Fruit fly (Drosophila melanogaster) whole organism, embryonic: ENCODE data around the gene CG8509.

Source experiments
- Abd-B ChIP-seq: fragments of 200-800 bp; sonication (Bioruptor generic); optimal IDR thresholded peaks from 2 replicates; lab custom pipeline; 2018; ENCODE audit warnings: missing biosample characterization, mild to moderate bottlenecking, missing genetic modification characterization, moderate library complexity
- Atf3 ChIP-seq: fragments of 200-800 bp; sonication (Bioruptor generic); optimal IDR thresholded peaks from 3 replicates; lab custom pipeline; 2016; ENCODE audit warnings: missing biosample characterization, missing genetic modification characterization
- CG1024 ChIP-seq: fragments of 200-800 bp; sonication (Bioruptor generic); IDR thresholded peaks from 2 replicates; pipeline ENCODE4 v1.3.6; 2022; ENCODE audit warnings: missing biosample characterization, missing genetic modification characterization
- CG10274 ChIP-seq: fragments of 200-800 bp; sonication (Bioruptor generic); optimal IDR thresholded peaks from 3 replicates; lab custom pipeline; 2017; ENCODE audit warnings: missing biosample characterization, mild to moderate bottlenecking, missing genetic modification characterization
- CG11085 ChIP-seq: fragments of 200-800 bp; sonication (Bioruptor generic); IDR thresholded peaks from 2 replicates; pipeline ENCODE4 v1.3.6; 2022; ENCODE audit warnings: missing biosample characterization, missing genetic modification characterization
- CG15479 ChIP-seq: fragments of 200-800 bp; sonication (Bioruptor generic); optimal IDR thresholded peaks from 3 replicates; lab custom pipeline; 2019; ENCODE audit warnings: missing biosample characterization, mild to moderate bottlenecking, missing genetic modification characterization, moderate library complexity
- CG15601 ChIP-seq: fragments of 200-800 bp; sonication (Bioruptor generic); optimal IDR thresholded peaks from 3 replicates; lab custom pipeline; 2019; ENCODE audit warnings: missing biosample characterization, mild to moderate bottlenecking, missing genetic modification characterization, moderate library complexity
- CG1603 ChIP-seq: fragments of 200-800 bp; sonication (Bioruptor generic); optimal IDR thresholded peaks from 2 replicates; lab custom pipeline; 2019; ENCODE audit warnings: missing biosample characterization, mild to moderate bottlenecking, missing genetic modification characterization, moderate library complexity
- CG16813 ChIP-seq: fragments of 200-800 bp; sonication (Bioruptor generic); IDR thresholded peaks from 3 replicates; pipeline ENCODE4 v1.3.6; 2022; ENCODE audit warnings: missing biosample characterization, missing genetic modification characterization; ENCODE audit not compliant: partially characterized antibody
- CG18619 ChIP-seq: fragments of 200-800 bp; sonication (Bioruptor generic); optimal IDR thresholded peaks from 3 replicates; lab custom pipeline; 2017; ENCODE audit warnings: missing biosample characterization, mild to moderate bottlenecking, missing genetic modification characterization
- CG2202 ChIP-seq: fragments of 200-800 bp; sonication (Bioruptor generic); optimal IDR thresholded peaks from 2 replicates; lab custom pipeline; 2018; ENCODE audit warnings: missing biosample characterization, mild to moderate bottlenecking, missing genetic modification characterization
- CG2889 ChIP-seq: fragments of 200-800 bp; sonication (Bioruptor generic); IDR thresholded peaks from 3 replicates; pipeline ENCODE4 v1.3.6; 2022; ENCODE audit warnings: missing biosample characterization, missing genetic modification characterization
- CG32532 ChIP-seq: fragments of 200-800 bp; sonication (Bioruptor generic); IDR thresholded peaks from 2 replicates; pipeline ENCODE4 v1.3.6; 2022; ENCODE audit warnings: missing biosample characterization, missing genetic modification characterization
- CG34224 ChIP-seq: fragments of 200-800 bp; sonication (Bioruptor generic); IDR thresholded peaks from 3 replicates; pipeline ENCODE4 v1.3.6; 2022; ENCODE audit warnings: missing biosample characterization, missing genetic modification characterization; ENCODE audit not compliant: partially characterized antibody
- CG43689 ChIP-seq: fragments of 200-800 bp; sonication (Bioruptor generic); IDR thresholded peaks from 2 replicates; pipeline ENCODE4 v1.3.6; 2022; ENCODE audit warnings: missing biosample characterization, missing genetic modification characterization
- CG4707 ChIP-seq: fragments of 200-800 bp; sonication (Bioruptor generic); optimal IDR thresholded peaks from 2 replicates; lab custom pipeline; 2018; ENCODE audit warnings: missing biosample characterization, mild to moderate bottlenecking, missing genetic modification characterization, moderate library complexity
- CG8478 ChIP-seq: fragments of >200 bp; optimal IDR thresholded peaks from 2 replicates; lab custom pipeline; 2018
- CG8924 ChIP-seq: fragments of 200-800 bp; optimal IDR thresholded peaks from 3 replicates; lab custom pipeline; 2019; ENCODE audit warnings: missing biosample characterization, mild to moderate bottlenecking, missing genetic modification characterization, moderate library complexity
- CG9817 ChIP-seq: fragments of 200-800 bp; sonication (Bioruptor generic); optimal IDR thresholded peaks from 2 replicates; lab custom pipeline; 2018; ENCODE audit warnings: missing biosample characterization, mild to moderate bottlenecking, missing genetic modification characterization, moderate library complexity
- D ChIP-seq, 2 experiments: fragments of 200-800 bp in 1 of 2; fragments of >200 bp in 1 of 2; sonication (Bioruptor generic) in 1 of 2; optimal IDR thresholded peaks; 2 replicates in 1 of 2; 3 replicates in 1 of 2; lab custom pipeline; 2017; ENCODE audit warnings: mild to moderate bottlenecking in 1 of 2, missing biosample characterization in 1 of 2, missing genetic modification characterization in 1 of 2, missing genetic modification reagents in 1 of 2
- D19A ChIP-seq: fragments of 200-800 bp; optimal IDR thresholded peaks from 3 replicates; lab custom pipeline; 2019; ENCODE audit warnings: missing biosample characterization, mild to moderate bottlenecking, missing genetic modification characterization, moderate library complexity
- Dad ChIP-seq: fragments of 200-800 bp; sonication (Bioruptor generic); optimal IDR thresholded peaks from 3 replicates; lab custom pipeline; 2016; ENCODE audit warnings: missing biosample characterization, missing genetic modification characterization
- Dfd ChIP-seq, 2 experiments: fragments of >200 bp; optimal IDR thresholded peaks; 2 replicates each; lab custom pipeline; 2017; ENCODE audit warnings: missing biosample characterization in 2 of 2, missing genetic modification characterization in 2 of 2
- Dip2 ChIP-seq: fragments of 200-800 bp; sonication (Bioruptor generic); IDR thresholded peaks from 2 replicates; pipeline ENCODE4 v1.3.6; 2022; ENCODE audit warnings: missing biosample characterization, missing genetic modification characterization
- Ets65A ChIP-seq: fragments of 200-800 bp; sonication (Bioruptor generic); peaks from one replicate; lab custom pipeline; 2016; ENCODE audit warnings: missing biosample characterization, missing genetic modification characterization
- GATAe ChIP-seq: fragments of 200-800 bp; sonication (Bioruptor generic); conservative IDR thresholded peaks from 2 replicates; pipeline ENCODE4 v1.3.6; 2022; ENCODE audit warnings: missing biosample characterization, missing genetic modification characterization
- Hey ChIP-seq: fragments of 200-800 bp; sonication (Bioruptor generic); optimal IDR thresholded peaks from 3 replicates; lab custom pipeline; 2018; ENCODE audit warnings: missing biosample characterization, mild to moderate bottlenecking, missing genetic modification characterization
- MTF-1 ChIP-seq: fragments of 200-800 bp; sonication (Bioruptor generic); optimal IDR thresholded peaks from 2 replicates; lab custom pipeline; 2018; ENCODE audit warnings: missing biosample characterization, mild to moderate bottlenecking, missing genetic modification characterization, borderline replicate concordance
- Pdp1 ChIP-seq, 2 experiments: fragments of 200-800 bp; sonication (Bioruptor generic); optimal IDR thresholded peaks; 3 replicates each; lab custom pipeline; 2016; ENCODE audit warnings: missing biosample characterization in 2 of 2, missing genetic modification characterization in 2 of 2, mild to moderate bottlenecking in 1 of 2, moderate library complexity in 1 of 2
- Rx ChIP-seq: fragments of 200-800 bp; sonication (Bioruptor generic); IDR thresholded peaks from 2 replicates; pipeline ENCODE4 v1.3.6; 2022; ENCODE audit warnings: missing biosample characterization, missing genetic modification characterization
- ara ChIP-seq: fragments of 200-800 bp; sonication (Bioruptor generic); IDR thresholded peaks from 2 replicates; pipeline ENCODE4 v1.3.6; 2022; ENCODE audit warnings: missing biosample characterization, missing genetic modification characterization
- cato ChIP-seq: fragments of 200-800 bp; sonication (Bioruptor generic); optimal IDR thresholded peaks from 2 replicates; lab custom pipeline; 2016; ENCODE audit warnings: missing biosample characterization, missing genetic modification characterization, borderline replicate concordance
- corto ChIP-seq: fragments of 200-800 bp; sonication (Bioruptor generic); optimal IDR thresholded peaks from 2 replicates; lab custom pipeline; 2016; ENCODE audit warnings: missing biosample characterization, mild to moderate bottlenecking, missing genetic modification characterization, moderate library complexity
- croc ChIP-seq: fragments of 200-800 bp; sonication (Bioruptor generic); conservative IDR thresholded peaks from 3 replicates; pipeline ENCODE4 v1.3.6; 2022; ENCODE audit warnings: missing biosample characterization, missing genetic modification characterization
- crol ChIP-seq: fragments of 200-800 bp; sonication (Bioruptor generic); IDR thresholded peaks from 2 replicates; pipeline ENCODE4 v1.3.6; 2022; ENCODE audit warnings: missing biosample characterization, missing genetic modification characterization
- dysf ChIP-seq: fragments of 200-800 bp; sonication (Bioruptor generic); IDR thresholded peaks from 3 replicates; pipeline ENCODE4 v1.3.6; 2022; ENCODE audit warnings: missing biosample characterization, missing genetic modification characterization
- en ChIP-seq: fragments of 200-800 bp; sonication (Bioruptor generic); optimal IDR thresholded peaks from 2 replicates; lab custom pipeline; 2016; ENCODE audit warnings: missing biosample characterization, missing genetic modification characterization
- fd3F ChIP-seq: fragments of 200-800 bp; sonication (Bioruptor generic); optimal IDR thresholded peaks from 2 replicates; lab custom pipeline; 2018; ENCODE audit warnings: missing biosample characterization, mild to moderate bottlenecking, missing genetic modification characterization, moderate library complexity
- lmd ChIP-seq: fragments of 200-800 bp; sonication (Bioruptor generic); IDR thresholded peaks from 2 replicates; pipeline ENCODE4 v1.3.6; 2022; ENCODE audit warnings: missing biosample characterization, missing genetic modification characterization
- mirr ChIP-seq: fragments of 200-800 bp; sonication (Bioruptor generic); optimal IDR thresholded peaks from 3 replicates; lab custom pipeline; 2018; ENCODE audit warnings: missing biosample characterization, mild to moderate bottlenecking, missing genetic modification characterization
- pan ChIP-seq, 4 experiments: fragments of >200 bp in 3 of 4; fragments of 200-800 bp in 1 of 4; sonication (Bioruptor generic) in 1 of 4; optimal IDR thresholded peaks in 3 of 4; IDR thresholded peaks in 1 of 4; 2 replicates each; pipeline versions ENCODE4 v1.3.6 to Lab custom; 2017 to 2022; ENCODE audit warnings: missing biosample characterization in 2 of 4, missing genetic modification characterization in 2 of 4, mixed read lengths in 1 of 4
- repo ChIP-seq: fragments of 200-800 bp; sonication (Bioruptor generic); optimal IDR thresholded peaks from 2 replicates; lab custom pipeline; 2016; ENCODE audit warnings: missing biosample characterization, missing genetic modification characterization
- row ChIP-seq: fragments of 200-800 bp; sonication (Bioruptor generic); IDR thresholded peaks from 3 replicates; pipeline ENCODE4 v1.3.6; 2022; ENCODE audit warnings: missing biosample characterization, missing genetic modification characterization
- shn ChIP-seq: fragments of 200-800 bp; sonication (Bioruptor generic); optimal IDR thresholded peaks from 3 replicates; lab custom pipeline; 2016; ENCODE audit warnings: missing biosample characterization, missing genetic modification characterization
- sr ChIP-seq: fragments of 200-800 bp; sonication (Bioruptor generic); IDR thresholded peaks from 3 replicates; pipeline ENCODE4 v1.3.6; 2022; ENCODE audit warnings: missing biosample characterization, missing genetic modification characterization
- ssp ChIP-seq: fragments of 200-800 bp; sonication (Bioruptor generic); IDR thresholded peaks from 2 replicates; pipeline ENCODE4 v1.3.6; 2022; ENCODE audit warnings: missing biosample characterization, missing genetic modification characterization
- stc ChIP-seq: fragments of 200-800 bp; sonication (Bioruptor generic); IDR thresholded peaks from 2 replicates; pipeline ENCODE4 v1.3.6; 2022; ENCODE audit warnings: missing biosample characterization, missing genetic modification characterization
- tgo ChIP-seq: fragments of 200-800 bp; sonication (Bioruptor generic); IDR thresholded peaks from 3 replicates; pipeline ENCODE4 v1.3.6; 2022; ENCODE audit warnings: missing biosample characterization, missing genetic modification characterization
- trh ChIP-seq: fragments of 200-800 bp; sonication (Bioruptor generic); optimal IDR thresholded peaks from 2 replicates; lab custom pipeline; 2016; ENCODE audit warnings: missing biosample characterization, missing genetic modification characterization
- vfl ChIP-seq: fragments of 200-800 bp; sonication (Bioruptor generic); optimal IDR thresholded peaks from 2 replicates; lab custom pipeline; 2016; ENCODE audit warnings: missing biosample characterization, missing genetic modification characterization
- vvl ChIP-seq: fragments of 200-800 bp; sonication (Bioruptor generic); IDR thresholded peaks from 2 replicates; pipeline ENCODE4 v1.3.6; 2022; ENCODE audit warnings: missing biosample characterization, missing genetic modification characterization

CG8509 gene

DNA sequence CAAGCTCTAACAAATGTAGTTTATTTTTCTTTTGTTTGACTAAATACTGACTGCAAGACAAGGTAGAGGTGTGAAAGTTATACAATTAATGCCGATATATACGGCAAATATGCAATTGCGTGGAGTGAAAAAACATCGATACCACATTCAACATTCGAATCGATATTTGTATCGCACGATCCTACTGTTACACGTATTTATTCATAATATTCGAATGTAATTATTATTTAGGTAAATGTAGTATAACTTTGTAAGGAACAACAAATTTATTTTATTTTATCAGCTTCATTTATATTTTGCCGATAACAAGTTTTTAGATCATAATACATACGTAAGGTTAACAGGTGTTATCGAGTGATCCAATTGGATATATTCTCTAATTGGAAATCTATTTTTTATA lies 26.0 kb downstream of the CG8509 start, which contains the start of gene Chc (continued):
- TF ChIP-seq lmd (GFP tag; lab: Robert Waterston, UW) (no peak), CG15601 (no peak), CG11085 (GFP tag; lab: Robert Waterston, UW) (no peak), corto (GFP tag; lab: Kevin White, UChicago) (no peak), CG1024 (GFP tag; lab: Robert Waterston, UW) (no peak), Atf3 (GFP tag; lab: Kevin White, UChicago) (no peak), Ets65A (GFP tag; lab: Kevin White, UChicago) (no peak), trh (GFP tag; lab: Kevin White, UChicago) (no peak), Dfd (GFP tag; optimal IDR thresholded peaks at IDR 0.05; lab: Kevin White, UChicago) (no peak), dysf (GFP tag; lab: Robert Waterston, UW) (no peak), CG16813 (GFP tag; lab: Robert Waterston, UW) (peak; percentile 98), mirr (GFP tag; lab: Kevin White, UChicago) (no peak), Abd-B (no peak), CG1603 (tag; lab: Kevin White, UChicago) (peak; percentile 75), Rx (no peak), D19A (tag; lab: Kevin White, UChicago) (peak; percentile 19), CG34224 (peak; percentile 97), Dip2 (GFP tag; lab: Robert Waterston, UW) (no peak), ara (GFP tag; lab: Robert Waterston, UW) (no peak), CG2202 (tag; lab: Kevin White, UChicago) (no peak), croc (GFP tag; lab: Robert Waterston, UW) (no peak), stc (GFP tag; lab: Robert Waterston, UW) (no peak), CG32532 (no peak), shn (GFP tag; lab: Kevin White, UChicago) (no peak), repo (GFP tag; lab: Kevin White, UChicago) (no peak), CG43689 (GFP tag; lab: Robert Waterston, UW) (no peak), cato (GFP tag; lab: Kevin White, UChicago) (no peak), CG18619 (no peak), crol (GFP tag; lab: Robert Waterston, UW) (no peak), CG15479 (peak; percentile 44), D (optimal IDR thresholded peaks at IDR 0.05; lab: Kevin White, UChicago) (no peak), D (GFP tag; optimal IDR thresholded peaks at IDR 0.05; lab: Kevin White, UChicago) (no peak), fd3F (no peak), Hey (tag; lab: Kevin White, UChicago) (no peak), row (GFP tag; lab: Robert Waterston, UW) (peak; percentile 68), CG2889 (GFP tag; lab: Robert Waterston, UW) (no peak), sr (GFP tag; lab: Robert Waterston, UW) (no peak), vfl (GFP tag; lab: Kevin White, UChicago) (no peak), en (no peak), Pdp1 (GFP tag; optimal IDR thresholded peaks at IDR 0.05; lab: Kevin White, UChicago) (peak in 1 of 2 experiments; percentile 94), vvl (GFP tag; lab: Robert Waterston, UW) (0 out of 2 replicates have a peak, but pooled peaks have one; percentile 31), GATAe (no peak), CG9817 (no peak), CG8478 (lab: Kevin White, UChicago) (no peak), ssp (GFP tag; lab: Robert Waterston, UW) (peak; percentile 36; the same call in 1 of the 2 replicates), CG8924 (tag; lab: Kevin White, UChicago) (peak; percentile 29), CG10274 (GFP tag; lab: Kevin White, UChicago) (no peak), pan (optimal IDR thresholded peaks at IDR 0.05; lab: Kevin White, UChicago) (no peak), pan (GFP tag; optimal IDR thresholded peaks at IDR 0.05 in 1 of 2, IDR thresholded peaks at IDR 0.05 in 1 of 2) (no peak), MTF-1 (GFP tag; lab: Kevin White, UChicago) (no peak), CG4707 (GFP tag; lab: Kevin White, UChicago) (no peak), Dad (GFP tag; lab: Kevin White, UChicago) (no peak), tgo (GFP tag; lab: Robert Waterston, UW) (no peak)
